Fruit fly (Drosophila melanogaster) S2 (cell line): ENCODE measurements around the gene Teh4.

ENCODE experiments used
- CG8478 ChIP-seq: fragments of >200 bp; optimal IDR thresholded peaks from 2 replicates; lab custom pipeline; 2018
- CTCF ChIP-seq, 2 experiments: fragments of >200 bp; optimal IDR thresholded peaks; 2 replicates each; lab custom pipeline; 2018

DNA sequence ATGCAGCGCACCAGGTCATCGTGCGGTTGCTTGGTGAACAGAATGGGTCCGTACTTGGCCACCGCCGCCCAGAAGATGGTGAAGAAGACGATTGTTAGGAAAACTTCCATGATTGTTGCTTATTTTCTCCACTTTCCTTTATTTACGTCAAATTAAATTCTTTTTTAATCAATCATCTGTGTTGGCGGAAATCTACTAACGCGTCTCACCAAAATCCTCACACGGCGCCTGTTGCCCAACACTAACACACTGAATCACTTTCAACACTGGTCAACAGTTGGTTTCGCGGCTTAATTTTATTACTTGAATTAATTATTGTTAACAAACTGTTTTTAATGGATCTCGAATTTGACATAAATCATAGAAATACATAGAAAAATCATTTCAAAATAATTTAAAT lies 8.6 kb upstream of the Teh4 start, which contains the start of gene VhaM9.7-c:
- TF ChIP-seq CG8478 (lab: Kevin White, UChicago) (no peak), CTCF (optimal IDR thresholded peaks at IDR 0.05; lab: Kevin White, UChicago) (no peak)
